Worm (Caenorhabditis elegans): Measurements from ENCODE around the gene msi-1.

DNA sequence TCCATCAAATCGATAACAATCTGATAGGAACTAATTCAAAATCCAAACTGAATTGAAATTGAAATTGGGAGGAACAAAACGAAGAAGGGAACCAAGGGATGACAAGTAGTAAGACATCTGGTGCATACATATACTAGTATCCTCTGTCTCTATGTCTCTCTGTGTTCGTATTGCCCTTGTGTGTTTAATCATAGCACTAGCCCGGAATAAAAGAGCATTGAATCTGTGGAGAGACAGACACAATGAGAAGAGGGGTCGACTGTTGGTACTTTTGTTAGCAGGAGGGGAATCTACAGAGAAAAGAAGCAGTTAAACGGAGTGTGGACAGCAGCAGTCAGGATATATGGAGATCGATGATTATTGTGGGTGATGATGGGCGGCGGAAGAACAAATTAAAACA is 60.5 kb downstream of the msi-1 start:
- TF ChIP-seq fos-1 (tag; optimal IDR thresholded peaks at IDR 0.05) (no peak), blmp-1 (tag; optimal IDR thresholded peaks at IDR 0.05; ENCODE audit: insufficient read depth) (no peak), nhr-237 (tag; optimal IDR thresholded peaks at IDR 0.05) (no peak), ztf-11 (tag; optimal IDR thresholded peaks at IDR 0.05) (no peak), egl-27 (tag; optimal IDR thresholded peaks at IDR 0.05) (no peak), nhr-77 (tag; optimal IDR thresholded peaks at IDR 0.05) (no peak), unc-55 (GFP tag; optimal IDR thresholded peaks at IDR 0.05) (no peak), nhr-10 (tag; optimal IDR thresholded peaks at IDR 0.05) (no peak), ztf-4 (tag; optimal IDR thresholded peaks at IDR 0.05) (no peak), ama-1 (optimal IDR thresholded peaks at IDR 0.05) (no peak), lin-39 (tag; optimal IDR thresholded peaks at IDR 0.05) (no peak)

Data from whole organism, L2 larva.